Worm (Caenorhabditis elegans): ENCODE data around the gene T02H6.3.

DNA sequence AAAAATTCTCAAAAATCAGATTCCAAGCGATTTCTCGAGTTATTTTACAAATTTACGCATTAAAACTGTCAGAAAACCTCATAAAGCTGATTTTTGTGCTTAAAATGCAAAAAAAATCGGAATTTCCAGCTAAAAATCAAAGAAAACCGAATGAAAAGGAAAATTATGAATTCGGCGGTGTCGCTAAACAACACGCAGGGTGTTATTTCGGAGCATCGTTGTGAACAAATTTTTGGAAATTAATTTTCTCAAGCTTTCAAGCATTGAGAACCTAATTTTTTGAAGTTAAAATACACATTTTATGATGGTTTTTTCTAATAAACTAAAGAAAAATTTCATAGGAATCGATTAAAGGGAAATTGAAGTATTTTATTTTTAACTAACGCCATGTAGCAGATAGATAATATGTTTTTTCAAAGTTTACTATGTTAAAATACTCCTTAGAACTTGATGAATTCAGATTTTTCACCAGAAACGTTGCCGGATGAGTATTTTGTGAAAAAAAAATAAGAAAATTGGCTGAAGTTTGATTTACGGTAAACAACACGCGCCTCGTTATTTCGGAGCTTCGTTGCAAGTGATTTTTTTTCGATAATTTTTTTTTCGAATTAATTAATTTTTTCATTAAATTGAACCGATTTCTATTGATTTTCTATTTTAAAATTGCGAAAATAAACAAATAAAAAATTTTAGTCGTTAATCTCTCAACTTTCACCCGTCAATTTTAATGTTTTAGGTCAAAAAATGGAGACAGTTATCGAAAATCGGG lies 9.9 kb downstream of the T02H6.3 start, which contains the start of gene thoc-1:
- no peak for TF ChIP-seq ztf-23 (GFP tag; IDR thresholded peaks at IDR 0.05)
- no peak for TF ChIP-seq T22C8.4 (GFP tag; IDR thresholded peaks at IDR 0.05)
- no peak for TF ChIP-seq cog-1 (tag; optimal IDR thresholded peaks at IDR 0.05)
- no peak for TF ChIP-seq klf-2 (GFP tag; conservative IDR thresholded peaks at IDR 0.05)
- no peak for TF ChIP-seq flt-1 (GFP tag; IDR thresholded peaks at IDR 0.05)

All from whole organism, midembryonic.